Worm (Caenorhabditis elegans) whole organism, L1 larva: Measurements from ENCODE around the gene sur-7.

Experiments
- C34B4.2 ChIP-seq: sonication (generic microtip); optimal IDR thresholded peaks from 2 replicates; lab custom pipeline; 2017; ENCODE audit warnings: mild to moderate bottlenecking, missing genetic modification characterization, missing compliant biosample characterization
- Y116A8C.19 ChIP-seq: sonication (generic microtip); optimal IDR thresholded peaks from 2 replicates; lab custom pipeline; 2016; ENCODE audit warnings: missing compliant biosample characterization, missing genetic modification characterization, borderline replicate concordance
- ceh-63 ChIP-seq: fragments of 200-800 bp; sonication (Bioruptor generic); optimal IDR thresholded peaks from 2 replicates; lab custom pipeline; 2018; ENCODE audit warnings: mild to moderate bottlenecking, missing genetic modification characterization, missing compliant biosample characterization
- ceh-82 ChIP-seq, 3 experiments: fragments of 150-350 bp in 1 of 3; sonication (generic microtip) in 2 of 3; optimal IDR thresholded peaks; 2 replicates each; lab custom pipeline; 2014 to 2017; ENCODE audit warnings: missing biosample characterization in 3 of 3, missing genetic modification characterization in 3 of 3
- ceh-88 ChIP-seq: fragments of 200-800 bp; sonication (Bioruptor generic); IDR thresholded peaks from 2 replicates; pipeline ENCODE4 v1.3.6; 2022; ENCODE audit warnings: missing genetic modification characterization, missing compliant biosample characterization
- dsc-1 ChIP-seq: sonication (generic microtip); optimal IDR thresholded peaks from 2 replicates; lab custom pipeline; 2016; ENCODE audit warnings: mild to moderate bottlenecking, missing genetic modification characterization, missing compliant biosample characterization
- efl-1 ChIP-seq, 4 experiments: fragments of 150-350 bp; optimal IDR thresholded peaks in 3 of 4; peaks in 1 of 4; 1 replicate in 1 of 4; 2 replicates in 3 of 4; lab custom pipeline; 2014; ENCODE audit warnings: missing biosample characterization in 2 of 4, missing genetic modification characterization in 2 of 4, missing genetic modification reagents in 2 of 4
- efl-3 ChIP-seq: fragments of 200-800 bp; sonication (Bioruptor generic); optimal IDR thresholded peaks from 2 replicates; lab custom pipeline; 2018; ENCODE audit warnings: mild to moderate bottlenecking, missing genetic modification characterization, missing compliant biosample characterization
- egl-13 ChIP-seq: sonication (generic microtip); optimal IDR thresholded peaks from 2 replicates; lab custom pipeline; 2016; ENCODE audit warnings: missing genotype, missing genetic modification reagents, missing genetic modification characterization, missing compliant biosample characterization
- elt-2 ChIP-seq: sonication (generic microtip); optimal IDR thresholded peaks from 2 replicates; lab custom pipeline; 2016; ENCODE audit warnings: missing genetic modification characterization, mild to moderate bottlenecking, inconsistent platforms, missing compliant biosample characterization, missing genetic modification reagents
- elt-3 ChIP-seq, 6 experiments: fragments of 150-350 bp in 1 of 6; sonication (generic microtip); optimal IDR thresholded peaks; 2 replicates each; lab custom pipeline; 2017 to 2018; ENCODE audit warnings: missing biosample characterization in 6 of 6, missing genetic modification characterization in 6 of 6, inconsistent platforms in 1 of 6
- fkh-8 ChIP-seq: sonication (generic microtip); optimal IDR thresholded peaks from 2 replicates; lab custom pipeline; 2016; ENCODE audit warnings: mild to moderate bottlenecking, missing genetic modification characterization, missing compliant biosample characterization
- fos-1 ChIP-seq: fragments of 150-350 bp; optimal IDR thresholded peaks from 2 replicates; lab custom pipeline; 2014; ENCODE audit warnings: missing biosample characterization, missing genetic modification characterization
- hlh-17 ChIP-seq: fragments of 200-800 bp; sonication (Bioruptor generic); optimal IDR thresholded peaks from 2 replicates; lab custom pipeline; 2018; ENCODE audit warnings: missing genetic modification characterization, mild to moderate bottlenecking, missing compliant biosample characterization, moderate library complexity, borderline replicate concordance
- irx-1 ChIP-seq: sonication (generic microtip); optimal IDR thresholded peaks from 2 replicates; lab custom pipeline; 2016; ENCODE audit warnings: missing genetic modification characterization, missing compliant biosample characterization
- lin-14 ChIP-seq: fragments of 200-800 bp; sonication (Bioruptor generic); optimal IDR thresholded peaks from 2 replicates; lab custom pipeline; 2018; ENCODE audit warnings: mild to moderate bottlenecking, missing genetic modification characterization, moderate library complexity, missing compliant biosample characterization
- lin-15B ChIP-seq: fragments of 150-350 bp; sonication (generic microtip); optimal IDR thresholded peaks from 3 replicates; lab custom pipeline; 2014; ENCODE audit warnings: missing biosample characterization, missing genetic modification characterization
- lir-3 ChIP-seq: sonication (generic microtip); optimal IDR thresholded peaks from 2 replicates; lab custom pipeline; 2016; ENCODE audit warnings: mild to moderate bottlenecking, missing genetic modification characterization, moderate library complexity, missing compliant biosample characterization; ENCODE audit not compliant: poor library complexity
- lsy-2 ChIP-seq, 2 experiments: fragments of 150-350 bp; optimal IDR thresholded peaks; 2 replicates each; lab custom pipeline; 2014; ENCODE audit warnings: missing biosample characterization in 2 of 2, missing genetic modification characterization in 2 of 2
- mab-9 ChIP-seq: fragments of 200-800 bp; sonication (Bioruptor generic); IDR thresholded peaks from 2 replicates; pipeline ENCODE4 v1.3.6; 2022; ENCODE audit warnings: missing genetic modification reagents, missing genetic modification characterization, missing compliant biosample characterization
- mdl-1 ChIP-seq, 2 experiments: fragments of 150-350 bp; optimal IDR thresholded peaks; 2 replicates each; lab custom pipeline; 2014 to 2017; ENCODE audit warnings: missing biosample characterization in 2 of 2, missing genetic modification characterization in 2 of 2, inconsistent platforms in 1 of 2
- nhr-12 ChIP-seq: sonication (generic microtip); optimal IDR thresholded peaks from 2 replicates; lab custom pipeline; 2017; ENCODE audit warnings: missing biosample characterization, missing genetic modification characterization
- nhr-19 ChIP-seq: fragments of 200-800 bp; sonication (Bioruptor generic); conservative IDR thresholded peaks from 2 replicates; pipeline ENCODE4 v1.3.6; 2022; ENCODE audit warnings: missing genetic modification characterization, missing compliant biosample characterization
- nhr-71 ChIP-seq: sonication (generic microtip); optimal IDR thresholded peaks from 2 replicates; lab custom pipeline; 2016; ENCODE audit warnings: mild to moderate bottlenecking, missing genetic modification characterization, moderate library complexity, missing compliant biosample characterization
- nhr-84 ChIP-seq: sonication (generic microtip); optimal IDR thresholded peaks from 2 replicates; lab custom pipeline; 2017; ENCODE audit warnings: missing biosample characterization, missing genetic modification characterization
- rnt-1 ChIP-seq: sonication (generic microtip); optimal IDR thresholded peaks from 2 replicates; lab custom pipeline; 2016; ENCODE audit warnings: mild to moderate bottlenecking, missing genetic modification characterization, moderate library complexity, missing compliant biosample characterization
- snpc-4 ChIP-seq: fragments of 150-350 bp; optimal IDR thresholded peaks from 2 replicates; lab custom pipeline; 2014; ENCODE audit warnings: missing biosample characterization, missing genetic modification characterization
- snu-23 ChIP-seq: sonication (generic microtip); optimal IDR thresholded peaks from 2 replicates; lab custom pipeline; 2016; ENCODE audit warnings: missing genetic modification characterization, missing compliant biosample characterization
- sox-4 ChIP-seq: sonication (generic microtip); optimal IDR thresholded peaks from 2 replicates; lab custom pipeline; 2016; ENCODE audit warnings: missing genetic modification characterization, missing compliant biosample characterization
- swsn-7 ChIP-seq: sonication (generic microtip); optimal IDR thresholded peaks from 2 replicates; lab custom pipeline; 2016; ENCODE audit warnings: missing genetic modification characterization, missing compliant biosample characterization
- tbx-2 ChIP-seq: sonication (generic microtip); optimal IDR thresholded peaks from 2 replicates; lab custom pipeline; 2016; ENCODE audit warnings: missing genetic modification characterization, missing compliant biosample characterization
- unc-130 ChIP-seq: fragments of 150-350 bp; optimal IDR thresholded peaks from 2 replicates; lab custom pipeline; 2017; ENCODE audit warnings: missing biosample characterization, missing genetic modification characterization, inconsistent platforms
- unc-86 ChIP-seq: sonication (generic microtip); optimal IDR thresholded peaks from 2 replicates; lab custom pipeline; 2016; ENCODE audit warnings: missing genetic modification characterization, missing compliant biosample characterization
- vab-15 ChIP-seq: sonication (generic microtip); optimal IDR thresholded peaks from 2 replicates; lab custom pipeline; 2017; ENCODE audit warnings: missing genotype, mild to moderate bottlenecking, missing genetic modification characterization, missing compliant biosample characterization
- xbp-1 ChIP-seq: sonication (generic microtip); optimal IDR thresholded peaks from 2 replicates; lab custom pipeline; 2016; ENCODE audit warnings: missing genetic modification characterization, missing compliant biosample characterization
- ztf-11 ChIP-seq, 2 experiments: sonication (generic microtip); optimal IDR thresholded peaks; 2 replicates each; lab custom pipeline; 2016 to 2017; ENCODE audit warnings: missing genetic modification characterization in 2 of 2, missing biosample characterization in 1 of 2, missing compliant biosample characterization in 1 of 2
- ztf-4 ChIP-seq: fragments of 150-350 bp; optimal IDR thresholded peaks from 2 replicates; lab custom pipeline; 2014; ENCODE audit warnings: missing biosample characterization, missing genetic modification characterization

sur-7 gene

ce11 chrX:16331932-16332485 lies 44.4 kb upstream of the sur-7 start, which contains the start of gene taf-3 (continued):
- peak; percentile 25 for TF ChIP-seq elt-2 (tag; lab: Kevin White, UChicago)
- TF ChIP-seq nhr-84 (tag; lab: Kevin White, UChicago) = no peak
- no peak for TF ChIP-seq ztf-11 (tag; optimal IDR thresholded peaks at IDR 0.05; lab: Kevin White, UChicago)
- TF ChIP-seq efl-1 (optimal IDR thresholded peaks at IDR 0.05; lab: Kevin White, UChicago) = peak; percentile 30 to 68
- TF ChIP-seq efl-1 (GFP tag; optimal IDR thresholded peaks at IDR 0.05 in 1 of 2; lab: Kevin White, UChicago) = no peak

ce11 chrX:16335396-16335795 lies 41.0 kb upstream of the sur-7 start:
- TF ChIP-seq xbp-1 (tag; lab: Kevin White, UChicago) (no peak), nhr-84 (tag; lab: Kevin White, UChicago) (no peak), tbx-2 (no peak), elt-3 (tag; optimal IDR thresholded peaks at IDR 0.05; lab: Kevin White, UChicago) (no peak), Y116A8C.19 (tag; lab: Kevin White, UChicago) (no peak), mdl-1 (tag; optimal IDR thresholded peaks at IDR 0.05; lab: Kevin White, UChicago) (no peak)

ce11 chrX:16336940-16337339 lies 39.4 kb upstream of the sur-7 start:
- TF ChIP-seq snpc-4 (tag; lab: Kevin White, UChicago) (peak; percentile 50), ztf-4 (tag; lab: Kevin White, UChicago) (no peak), rnt-1 (tag; lab: Kevin White, UChicago) (no peak)

ce11 chrX:16337399-16337798 lies 39.0 kb upstream of the sur-7 start:
- peak; percentile 0 for TF ChIP-seq lin-14 (GFP tag; lab: Kevin White, UChicago)
- no peak for TF ChIP-seq lin-15B
- no peak for TF ChIP-seq efl-3 (GFP tag; lab: Kevin White, UChicago)
- TF ChIP-seq elt-2 (tag; lab: Kevin White, UChicago) = peak; percentile 39

ce11 chrX:16339207-16339606 lies 37.2 kb upstream of the sur-7 start:
- TF ChIP-seq dsc-1 (tag; lab: Kevin White, UChicago) (peak; percentile 79), lin-14 (GFP tag; lab: Kevin White, UChicago) (peak; percentile 47), unc-130 (tag; lab: Kevin White, UChicago) (no peak), unc-86 (tag; lab: Kevin White, UChicago) (peak; percentile 4)

ce11 chrX:16341838-16342237 lies 34.5 kb upstream of the sur-7 start:
- TF ChIP-seq ceh-63 (GFP tag; lab: Kevin White, UChicago) (no peak), elt-2 (tag; lab: Kevin White, UChicago) (no peak), snpc-4 (tag; lab: Kevin White, UChicago) (peak; percentile 77)

- TF ChIP-seq elt-2 (tag; lab: Kevin White, UChicago) (no peak), fkh-8 (tag; lab: Kevin White, UChicago) (peak; percentile 12), lsy-2 (tag; optimal IDR thresholded peaks at IDR 0.05; lab: Kevin White, UChicago) (no peak), efl-1 (optimal IDR thresholded peaks at IDR 0.05; lab: Kevin White, UChicago) (no peak), efl-1 (GFP tag; optimal IDR thresholded peaks at IDR 0.05 in 1 of 2; lab: Kevin White, UChicago) (no peak), nhr-12 (tag; lab: Kevin White, UChicago) (no peak), hlh-17 (GFP tag; lab: Kevin White, UChicago) (no peak), lin-14 (GFP tag; lab: Kevin White, UChicago) (peak; percentile 50), snu-23 (peak; percentile 15), unc-86 (tag; lab: Kevin White, UChicago) (peak; percentile 2), egl-13 (tag; lab: Kevin White, UChicago) (no peak), lir-3 (tag; lab: Kevin White, UChicago) (no peak), ceh-88 (GFP tag; lab: Robert Waterston, UW) (no peak), vab-15 (tag; lab: Kevin White, UChicago) (no peak), snpc-4 (tag; lab: Kevin White, UChicago) (no peak), nhr-71 (tag; lab: Kevin White, UChicago) (no peak), swsn-7 (tag; lab: Kevin White, UChicago) (peak; percentile 15), C34B4.2 (tag; lab: Kevin White, UChicago) (no peak), sox-4 (tag; lab: Kevin White, UChicago) (no peak), irx-1 (tag; lab: Kevin White, UChicago) (no peak), ceh-82 (tag; optimal IDR thresholded peaks at IDR 0.05; lab: Kevin White, UChicago) (peak in 1 of 3 experiments; percentile 13), nhr-84 (tag; lab: Kevin White, UChicago) (no peak), mab-9 (GFP tag; lab: Robert Waterston, UW) (no peak), nhr-19 (GFP tag; lab: Robert Waterston, UW) (no peak), fos-1 (no peak), tbx-2 (no peak), xbp-1 (tag; lab: Kevin White, UChicago) (no peak)
Measured at ce11 chrX:16342256-16342655, 34.1 kb upstream of the sur-7 start.
